Fruit fly (Drosophila melanogaster) whole organism, embryonic: Measurements from ENCODE around the gene CG1622.

Source experiments
- Antp ChIP-seq: fragments of 200-800 bp; sonication (Bioruptor generic); optimal IDR thresholded peaks from 3 replicates; lab custom pipeline; 2016; ENCODE audit warnings: missing biosample characterization, missing genetic modification characterization
- Atf-2 ChIP-seq: fragments of 200-800 bp; sonication (Bioruptor generic); optimal IDR thresholded peaks from 2 replicates; lab custom pipeline; 2016; ENCODE audit warnings: missing biosample characterization, missing genetic modification characterization
- CG10321 ChIP-seq: fragments of 200-800 bp; sonication (Bioruptor generic); IDR thresholded peaks from 2 replicates; pipeline ENCODE4 v1.3.6; 2022; ENCODE audit warnings: missing biosample characterization, missing genetic modification characterization
- CG10543 ChIP-seq: fragments of 200-800 bp; sonication (Bioruptor generic); optimal IDR thresholded peaks from 3 replicates; lab custom pipeline; 2017; ENCODE audit warnings: missing biosample characterization, mild to moderate bottlenecking, missing genetic modification characterization, moderate library complexity
- CG10565 ChIP-seq: fragments of 200-800 bp; sonication (Bioruptor generic); optimal IDR thresholded peaks from 3 replicates; lab custom pipeline; 2016; ENCODE audit warnings: missing biosample characterization, mild to moderate bottlenecking, missing genetic modification characterization
- CG10959 ChIP-seq: fragments of 200-800 bp; sonication (Bioruptor generic); IDR thresholded peaks from 2 replicates; pipeline ENCODE4 v1.3.6; 2022; ENCODE audit warnings: missing biosample characterization, missing genetic modification characterization
- CG10979 ChIP-seq: fragments of 200-800 bp; sonication (Bioruptor generic); optimal IDR thresholded peaks from 2 replicates; lab custom pipeline; 2018; ENCODE audit warnings: missing biosample characterization, mild to moderate bottlenecking, missing genetic modification characterization, moderate library complexity
- CG12219 ChIP-seq: fragments of 200-800 bp; sonication (Bioruptor generic); optimal IDR thresholded peaks from 3 replicates; lab custom pipeline; 2018; ENCODE audit warnings: missing biosample characterization, mild to moderate bottlenecking, missing genetic modification characterization
- CG1233 ChIP-seq: fragments of 200-800 bp; sonication (Bioruptor generic); optimal IDR thresholded peaks from 4 replicates; lab custom pipeline; 2018; ENCODE audit warnings: missing biosample characterization, mild to moderate bottlenecking, missing genetic modification characterization
- CG13775 ChIP-seq: fragments of 200-800 bp; sonication (Bioruptor generic); optimal IDR thresholded peaks from 3 replicates; lab custom pipeline; 2017; ENCODE audit warnings: missing biosample characterization, mild to moderate bottlenecking, missing genetic modification characterization
- CG14441 ChIP-seq: fragments of 200-800 bp; sonication (Bioruptor generic); IDR thresholded peaks from 2 replicates; pipeline ENCODE4 v1.3.6; 2022; ENCODE audit warnings: missing biosample characterization, missing genetic modification characterization
- CG14860 ChIP-seq: fragments of 200-800 bp; sonication (Bioruptor generic); IDR thresholded peaks from 3 replicates; pipeline ENCODE4 v1.3.6; 2022; ENCODE audit warnings: missing biosample characterization, missing genetic modification characterization; ENCODE audit not compliant: partially characterized antibody
- CG15514 ChIP-seq: fragments of 200-800 bp; sonication (Bioruptor generic); optimal IDR thresholded peaks from 3 replicates; lab custom pipeline; 2017; ENCODE audit warnings: missing biosample characterization, missing genetic modification characterization, mild to moderate bottlenecking, moderate library complexity, missing genetic modification reagents
- CG3065 ChIP-seq: fragments of 200-800 bp; sonication (Bioruptor generic); optimal IDR thresholded peaks from 2 replicates; lab custom pipeline; 2016; ENCODE audit warnings: missing biosample characterization, missing genetic modification characterization
- CG31224 ChIP-seq: fragments of 200-800 bp; sonication (Bioruptor generic); IDR thresholded peaks from 2 replicates; pipeline ENCODE4 v1.3.6; 2022; ENCODE audit warnings: missing biosample characterization, missing genetic modification characterization
- CG3726 ChIP-seq: fragments of 200-800 bp; sonication (Bioruptor generic); IDR thresholded peaks from 3 replicates; pipeline ENCODE4, ENCODE4 v1.3.6; 2022; ENCODE audit warnings: missing biosample characterization, missing genetic modification characterization
- CG6654 ChIP-seq: fragments of 200-800 bp; sonication (Bioruptor generic); optimal IDR thresholded peaks from 2 replicates; lab custom pipeline; 2017; ENCODE audit warnings: missing biosample characterization, mild to moderate bottlenecking, missing genetic modification characterization
- CG7556 ChIP-seq: fragments of 200-800 bp; sonication (Bioruptor generic); optimal IDR thresholded peaks from 2 replicates; lab custom pipeline; 2017; ENCODE audit warnings: missing biosample characterization, mild to moderate bottlenecking, missing genetic modification characterization
- CG7928 ChIP-seq: fragments of 200-800 bp; sonication (Bioruptor generic); optimal IDR thresholded peaks from 2 replicates; lab custom pipeline; 2017; ENCODE audit warnings: missing biosample characterization, mild to moderate bottlenecking, missing genetic modification characterization
- D19B ChIP-seq: fragments of 200-800 bp; sonication (Bioruptor generic); optimal IDR thresholded peaks from 2 replicates; lab custom pipeline; 2017; ENCODE audit warnings: missing biosample characterization, mild to moderate bottlenecking, missing genetic modification characterization
- Dek ChIP-seq: fragments of 200-800 bp; sonication (Bioruptor generic); optimal IDR thresholded peaks from 3 replicates; lab custom pipeline; 2019; ENCODE audit warnings: missing biosample characterization, mild to moderate bottlenecking, missing genetic modification characterization, moderate library complexity
- Doc3 ChIP-seq: fragments of 200-800 bp; sonication (Bioruptor generic); IDR thresholded peaks from 3 replicates; pipeline ENCODE4 v1.3.6; 2022; ENCODE audit warnings: missing biosample characterization, missing genetic modification characterization; ENCODE audit not compliant: partially characterized antibody
- E2f2 ChIP-seq: fragments of 200-800 bp; sonication (Bioruptor generic); IDR thresholded peaks from 2 replicates; pipeline ENCODE4 v1.3.6; 2022; ENCODE audit warnings: missing biosample characterization, missing genetic modification characterization
- HmgD ChIP-seq: fragments of 200-800 bp; sonication (Bioruptor generic); optimal IDR thresholded peaks from 3 replicates; lab custom pipeline; 2016; ENCODE audit warnings: missing biosample characterization, missing genetic modification characterization
- Hr3 ChIP-seq: fragments of 200-800 bp; sonication (Bioruptor generic); optimal IDR thresholded peaks from 3 replicates; lab custom pipeline; 2016; ENCODE audit warnings: missing biosample characterization, missing genetic modification characterization
- Hr39 ChIP-seq: fragments of >200 bp; optimal IDR thresholded peaks from 2 replicates; lab custom pipeline; 2017
- NC2α ChIP-seq: fragments of 200-800 bp; sonication (Bioruptor generic); optimal IDR thresholded peaks from 2 replicates; lab custom pipeline; 2016; ENCODE audit warnings: missing biosample characterization, missing genetic modification characterization
- NC2β ChIP-seq: fragments of 200-800 bp; sonication (Bioruptor generic); optimal IDR thresholded peaks from 2 replicates; lab custom pipeline; 2016; ENCODE audit warnings: missing biosample characterization, missing genetic modification characterization
- Opbp ChIP-seq: fragments of 200-800 bp; sonication (Bioruptor generic); IDR thresholded peaks from 3 replicates; pipeline ENCODE4 v1.3.6; 2022; ENCODE audit warnings: missing biosample characterization, missing genetic modification characterization; ENCODE audit not compliant: partially characterized antibody
- Sry-δ ChIP-seq: fragments of 200-800 bp; sonication (Bioruptor generic); optimal IDR thresholded peaks from 2 replicates; lab custom pipeline; 2016; ENCODE audit warnings: missing biosample characterization, missing genetic modification characterization
- Tbp ChIP-seq: fragments of >200 bp; optimal IDR thresholded peaks from 2 replicates; lab custom pipeline; 2018; ENCODE audit warnings: missing biosample characterization, missing genetic modification characterization
- abd-A ChIP-seq: fragments of 200-800 bp; sonication (Bioruptor generic); optimal IDR thresholded peaks from 3 replicates; lab custom pipeline; 2019; ENCODE audit warnings: missing biosample characterization, mild to moderate bottlenecking, missing genetic modification characterization, moderate library complexity
- bbx ChIP-seq: fragments of 200-800 bp; sonication (Bioruptor generic); IDR thresholded peaks from 2 replicates; pipeline ENCODE4 v1.3.6; 2022; ENCODE audit warnings: missing biosample characterization, missing genetic modification characterization; ENCODE audit not compliant: partially characterized antibody
- bowl ChIP-seq: fragments of 200-800 bp; sonication (Bioruptor generic); IDR thresholded peaks from 2 replicates; pipeline ENCODE4 v1.3.6; 2022; ENCODE audit warnings: missing biosample characterization, missing genetic modification characterization
- cas ChIP-seq: fragments of 200-800 bp; sonication (Bioruptor generic); IDR thresholded peaks from 2 replicates; pipeline ENCODE4 v1.3.6; 2022; ENCODE audit warnings: missing biosample characterization, missing genetic modification characterization
- ci ChIP-seq: fragments of 200-800 bp; sonication (Bioruptor generic); IDR thresholded peaks from 3 replicates; pipeline ENCODE4 v1.3.6; 2022; ENCODE audit warnings: missing biosample characterization, missing genetic modification characterization
- dm ChIP-seq: fragments of 200-800 bp; sonication (Bioruptor generic); optimal IDR thresholded peaks from 3 replicates; lab custom pipeline; 2016; ENCODE audit warnings: missing biosample characterization, missing genetic modification characterization
- dpn ChIP-seq, 2 experiments: fragments of 200-800 bp; sonication (Bioruptor generic); optimal IDR thresholded peaks; 3 replicates each; lab custom pipeline; 2016; ENCODE audit warnings: missing biosample characterization in 2 of 2, missing genetic modification characterization in 2 of 2
- esg ChIP-seq: fragments of 200-800 bp; sonication (Bioruptor generic); conservative IDR thresholded peaks from 2 replicates; pipeline ENCODE4 v1.3.6; 2022; ENCODE audit warnings: missing biosample characterization, missing genetic modification characterization
- ewg ChIP-seq: fragments of 200-800 bp; sonication (Bioruptor generic); optimal IDR thresholded peaks from 3 replicates; lab custom pipeline; 2017; ENCODE audit warnings: mild to moderate bottlenecking, missing biosample characterization, missing genetic modification reagents, missing genetic modification characterization
- fd3F ChIP-seq: fragments of 200-800 bp; sonication (Bioruptor generic); optimal IDR thresholded peaks from 2 replicates; lab custom pipeline; 2018; ENCODE audit warnings: missing biosample characterization, mild to moderate bottlenecking, missing genetic modification characterization, moderate library complexity
- her ChIP-seq: fragments of 200-800 bp; sonication (Bioruptor generic); optimal IDR thresholded peaks from 2 replicates; lab custom pipeline; 2016; ENCODE audit warnings: missing biosample characterization, missing genetic modification characterization
- ind ChIP-seq: fragments of 200-800 bp; sonication (Bioruptor generic); optimal IDR thresholded peaks from 3 replicates; lab custom pipeline; 2016; ENCODE audit warnings: missing biosample characterization, missing genetic modification characterization
- jumu ChIP-seq: fragments of 200-800 bp; sonication (Bioruptor generic); optimal IDR thresholded peaks from 3 replicates; lab custom pipeline; 2016; ENCODE audit warnings: missing biosample characterization, missing genetic modification characterization
- knrl ChIP-seq: fragments of 200-800 bp; sonication (Bioruptor generic); IDR thresholded peaks from 3 replicates; pipeline ENCODE4 v1.3.6; 2022; ENCODE audit warnings: missing biosample characterization, missing genetic modification characterization; ENCODE audit not compliant: partially characterized antibody
- odd ChIP-seq: fragments of 200-800 bp; sonication (Bioruptor generic); optimal IDR thresholded peaks from 2 replicates; lab custom pipeline; 2017; ENCODE audit warnings: missing biosample characterization, mild to moderate bottlenecking, missing genetic modification characterization
- sob ChIP-seq: fragments of 200-800 bp; sonication (Bioruptor generic); IDR thresholded peaks from 2 replicates; pipeline ENCODE4 v1.3.6; 2022; ENCODE audit warnings: missing biosample characterization, missing genetic modification characterization
- sr ChIP-seq: fragments of 200-800 bp; sonication (Bioruptor generic); IDR thresholded peaks from 3 replicates; pipeline ENCODE4 v1.3.6; 2022; ENCODE audit warnings: missing biosample characterization, missing genetic modification characterization
- vvl ChIP-seq: fragments of 200-800 bp; sonication (Bioruptor generic); IDR thresholded peaks from 2 replicates; pipeline ENCODE4 v1.3.6; 2022; ENCODE audit warnings: missing biosample characterization, missing genetic modification characterization
- wdn ChIP-seq: fragments of 200-800 bp; sonication (Bioruptor generic); IDR thresholded peaks from 2 replicates; pipeline ENCODE4 v1.3.6; 2022; ENCODE audit warnings: missing biosample characterization, missing genetic modification characterization
- zen ChIP-seq: fragments of 200-800 bp; sonication (Bioruptor generic); optimal IDR thresholded peaks from 3 replicates; lab custom pipeline; 2018; ENCODE audit warnings: missing biosample characterization, mild to moderate bottlenecking, missing genetic modification characterization, moderate library complexity

The CG1622 gene

dm6 chrX:13337454-13337853, 40.6 kb downstream of the CG1622 start, which contains the start of gene RpS15Aa (continued):
- TF ChIP-seq ci (GFP tag; lab: Robert Waterston, UW) (peak; percentile 96), CG15514 (GFP tag; lab: Kevin White, UChicago) (peak; percentile 84), Hr39 (lab: Kevin White, UChicago) (no peak), NC2β (GFP tag; lab: Kevin White, UChicago) (peak; percentile 92), CG12219 (GFP tag; lab: Kevin White, UChicago) (peak; percentile 66), CG10543 (GFP tag; lab: Kevin White, UChicago) (peak; percentile 89), CG3065 (peak; percentile 9), wdn (GFP tag; lab: Robert Waterston, UW) (peak; percentile 57; the same call in 1 of the 2 replicates), sob (GFP tag; lab: Robert Waterston, UW) (peak; percentile 83), dm (peak; percentile 73), CG14441 (GFP tag; lab: Robert Waterston, UW) (peak; percentile 68), dpn (GFP tag; optimal IDR thresholded peaks at IDR 0.05; lab: Kevin White, UChicago) (peak; percentile 34 to 79), sr (GFP tag; lab: Robert Waterston, UW) (peak; percentile 83), ind (peak; percentile 43), CG10979 (tag; lab: Kevin White, UChicago) (peak; percentile 50), Doc3 (GFP tag; lab: Robert Waterston, UW) (no peak), Dek (tag; lab: Kevin White, UChicago) (peak; percentile 36), esg (GFP tag; lab: Robert Waterston, UW) (peak; percentile 12; the same call in 1 of the 2 replicates), D19B (peak; percentile 55), her (GFP tag; lab: Kevin White, UChicago) (peak; percentile 75), vvl (GFP tag; lab: Robert Waterston, UW) (peak; percentile 91), CG1233 (GFP tag; lab: Kevin White, UChicago) (peak; percentile 79), CG6654 (peak; percentile 44), Antp (peak; percentile 69), odd (GFP tag; lab: Kevin White, UChicago) (peak; percentile 71), CG3726 (GFP tag; lab: Robert Waterston, UW) (peak; percentile 75), ewg (GFP tag; lab: Kevin White, UChicago) (peak; percentile 65), E2f2 (GFP tag; lab: Robert Waterston, UW) (peak; percentile 33), CG7556 (GFP tag; lab: Kevin White, UChicago) (no peak), CG10959 (GFP tag; lab: Robert Waterston, UW) (peak; percentile 48; the same call in 1 of the 2 replicates), zen (tag; lab: Kevin White, UChicago) (peak; percentile 35), abd-A (tag; lab: Kevin White, UChicago) (no peak), fd3F (GFP tag; lab: Kevin White, UChicago) (peak; percentile 18), Atf-2 (GFP tag; lab: Kevin White, UChicago) (peak; percentile 62), CG10321 (peak; percentile 62; the same call in 1 of the 2 replicates), knrl (peak; percentile 65), Opbp (GFP tag; lab: Robert Waterston, UW) (peak; percentile 76), CG13775 (GFP tag; lab: Kevin White, UChicago) (peak; percentile 86), bowl (GFP tag; lab: Robert Waterston, UW) (0 out of 2 replicates have a peak, but pooled peaks have one; percentile 44), jumu (GFP tag; lab: Kevin White, UChicago) (peak; percentile 45), CG31224 (peak; percentile 68), HmgD (GFP tag; lab: Kevin White, UChicago) (peak; percentile 77), cas (no peak), CG7928 (GFP tag; lab: Kevin White, UChicago) (peak; percentile 28), CG14860 (GFP tag; lab: Robert Waterston, UW) (peak; percentile 37; the same call in 2 of the 3 replicates), CG10565 (GFP tag; lab: Kevin White, UChicago) (peak; percentile 14), bbx (GFP tag; lab: Robert Waterston, UW) (peak; percentile 60), NC2α (GFP tag; lab: Kevin White, UChicago) (peak; percentile 45), Tbp (peak; percentile 3), Hr3 (peak; percentile 34), Sry-δ (GFP tag; lab: Kevin White, UChicago) (peak; percentile 76)
